Fruit fly (Drosophila melanogaster): ENCODE measurements around the gene mthl6.

- no peak for TF ChIP-seq toe (GFP tag; optimal IDR thresholded peaks at IDR 0.05)
- TF ChIP-seq Crg-1 (GFP tag; optimal IDR thresholded peaks at IDR 0.05) = no peak
Measured at dm6 chr3L:7437366-7437765, 48.4 kb upstream of the mthl6 start, which contains the start of gene CG14835.
